Fruit fly (Drosophila melanogaster): ENCODE data around the gene CG9550.

dm6 chr2L:6500648-6501325 is 3.9 kb downstream of the CG9550 start:
- TF ChIP-seq EcR (GFP tag; optimal IDR thresholded peaks at IDR 0.05) (no peak), CG14655 (GFP tag; optimal IDR thresholded peaks at IDR 0.05) (no peak), rn (GFP tag; IDR thresholded peaks at IDR 0.05) (no peak), Pif1A (GFP tag; optimal IDR thresholded peaks at IDR 0.05) (no peak), CG9948 (tag; optimal IDR thresholded peaks at IDR 0.05) (no peak), CG12605 (GFP tag; IDR thresholded peaks at IDR 0.05) (no peak), Ets98B (GFP tag; IDR thresholded peaks at IDR 0.05) (no peak)
